Worm (Caenorhabditis elegans): ENCODE measurements around the gene R166.3.

DNA sequence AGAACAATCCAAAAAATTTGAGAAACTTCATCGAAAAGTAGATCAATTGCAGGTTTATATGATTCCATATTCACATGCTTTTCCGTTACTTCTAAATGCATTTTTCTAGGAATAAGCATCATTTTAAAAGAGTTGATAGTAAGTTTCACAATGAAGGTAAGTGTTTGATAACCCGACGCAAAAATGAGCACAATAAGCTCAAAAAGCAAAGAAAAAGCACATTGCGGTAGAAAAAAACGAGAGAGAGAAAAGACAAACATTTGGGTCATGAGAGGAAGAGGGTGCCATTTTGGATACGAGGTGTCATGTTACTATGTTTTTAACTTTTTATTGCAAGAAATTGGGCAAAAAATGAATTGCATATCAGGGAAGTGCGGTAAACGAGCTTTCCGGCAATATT is 14.8 kb downstream of the R166.3 start, which contains the start of gene F59B10.6:
- TF ChIP-seq ets-7 (tag; optimal IDR thresholded peaks at IDR 0.05) (no peak), F13C5.2 (tag; optimal IDR thresholded peaks at IDR 0.05) (no peak), scrt-1 (GFP tag; IDR thresholded peaks at IDR 0.05) (no peak), ceh-36 (tag; optimal IDR thresholded peaks at IDR 0.05) (no peak), hmbx-1 (tag; optimal IDR thresholded peaks at IDR 0.05) (no peak), tbx-37 (GFP tag; conservative IDR thresholded peaks at IDR 0.05) (no peak), ceh-13 (GFP tag; optimal IDR thresholded peaks at IDR 0.05) (no peak), ama-1 (optimal IDR thresholded peaks at IDR 0.05) (no peak), tbx-11 (GFP tag; IDR thresholded peaks at IDR 0.05) (no peak), hnd-1 (tag; optimal IDR thresholded peaks at IDR 0.05) (no peak), sea-1 (GFP tag; conservative IDR thresholded peaks at IDR 0.05) (no peak)
